Fruit fly (Drosophila melanogaster) whole organism, embryonic: ENCODE measurements around the gene nkt.

Experiments
- Awh ChIP-seq: fragments of 200-800 bp; sonication (Bioruptor generic); IDR thresholded peaks from 2 replicates; pipeline ENCODE4, ENCODE4 v1.3.6; 2022; ENCODE audit warnings: missing biosample characterization, missing genetic modification characterization
- BtbVII ChIP-seq: fragments of 200-800 bp; sonication (Bioruptor generic); optimal IDR thresholded peaks from 3 replicates; lab custom pipeline; 2017; ENCODE audit warnings: missing biosample characterization, mild to moderate bottlenecking, missing genetic modification characterization
- CG11695 ChIP-seq: fragments of 200-800 bp; sonication (Bioruptor generic); IDR thresholded peaks from 3 replicates; pipeline ENCODE4 v1.3.6; 2022; ENCODE audit warnings: missing biosample characterization, missing genetic modification characterization
- CG12155 ChIP-seq: fragments of 200-800 bp; sonication (Bioruptor generic); optimal IDR thresholded peaks from 3 replicates; lab custom pipeline; 2016; ENCODE audit warnings: missing biosample characterization, missing genetic modification characterization
- CG13287 ChIP-seq: fragments of 200-800 bp; sonication (Bioruptor generic); IDR thresholded peaks from 2 replicates; pipeline ENCODE4 v1.3.6; 2022; ENCODE audit warnings: missing biosample characterization, missing genetic modification characterization; ENCODE audit not compliant: partially characterized antibody
- CG13296 ChIP-seq: fragments of 200-800 bp; sonication (Bioruptor generic); optimal IDR thresholded peaks from 3 replicates; lab custom pipeline; 2018; ENCODE audit warnings: missing biosample characterization, mild to moderate bottlenecking, missing genetic modification characterization
- CG14441 ChIP-seq: fragments of 200-800 bp; sonication (Bioruptor generic); IDR thresholded peaks from 2 replicates; pipeline ENCODE4 v1.3.6; 2022; ENCODE audit warnings: missing biosample characterization, missing genetic modification characterization
- CG14667 ChIP-seq: fragments of 200-800 bp; sonication (Bioruptor generic); IDR thresholded peaks from 2 replicates; pipeline ENCODE4 v1.3.6; 2022; ENCODE audit warnings: missing biosample characterization, missing genetic modification characterization
- CG16779 ChIP-seq: fragments of 200-800 bp; sonication (Bioruptor generic); IDR thresholded peaks from 2 replicates; pipeline ENCODE4 v1.3.6; 2022; ENCODE audit warnings: missing biosample characterization, missing genetic modification characterization
- CG17328 ChIP-seq: fragments of 200-800 bp; sonication (Bioruptor generic); IDR thresholded peaks from 2 replicates; pipeline ENCODE4 v1.3.6; 2022; ENCODE audit warnings: missing biosample characterization, missing genetic modification characterization
- CG18011 ChIP-seq: fragments of 200-800 bp; sonication (Bioruptor generic); optimal IDR thresholded peaks from 2 replicates; lab custom pipeline; 2017; ENCODE audit warnings: missing biosample characterization, missing genetic modification characterization, mild to moderate bottlenecking, moderate library complexity, missing genotype
- CG18619 ChIP-seq: fragments of 200-800 bp; sonication (Bioruptor generic); optimal IDR thresholded peaks from 3 replicates; lab custom pipeline; 2017; ENCODE audit warnings: missing biosample characterization, mild to moderate bottlenecking, missing genetic modification characterization
- CG2120 ChIP-seq: fragments of 200-800 bp; sonication (Bioruptor generic); optimal IDR thresholded peaks from 3 replicates; lab custom pipeline; 2016; ENCODE audit warnings: missing biosample characterization, missing genetic modification characterization
- CG2712 ChIP-seq: fragments of 200-800 bp; optimal IDR thresholded peaks from 3 replicates; lab custom pipeline; 2019; ENCODE audit warnings: missing biosample characterization, mild to moderate bottlenecking, missing genetic modification characterization, moderate library complexity
- CG3163 ChIP-seq: fragments of 200-800 bp; sonication (Bioruptor generic); optimal IDR thresholded peaks from 3 replicates; lab custom pipeline; 2016; ENCODE audit warnings: missing biosample characterization, missing genetic modification characterization
- CG32767 ChIP-seq: fragments of 200-800 bp; sonication (Bioruptor generic); IDR thresholded peaks from 2 replicates; pipeline ENCODE4 v1.3.6; 2022; ENCODE audit warnings: missing biosample characterization, missing genetic modification characterization
- CG4707 ChIP-seq: fragments of 200-800 bp; sonication (Bioruptor generic); optimal IDR thresholded peaks from 2 replicates; lab custom pipeline; 2018; ENCODE audit warnings: missing biosample characterization, mild to moderate bottlenecking, missing genetic modification characterization, moderate library complexity
- CG7928 ChIP-seq: fragments of 200-800 bp; sonication (Bioruptor generic); optimal IDR thresholded peaks from 2 replicates; lab custom pipeline; 2017; ENCODE audit warnings: missing biosample characterization, mild to moderate bottlenecking, missing genetic modification characterization
- Deaf1 ChIP-seq: fragments of 200-800 bp; optimal IDR thresholded peaks from 3 replicates; lab custom pipeline; 2019; ENCODE audit warnings: missing biosample characterization, mild to moderate bottlenecking, missing genetic modification characterization, moderate library complexity
- Eip74EF ChIP-seq, 2 experiments: fragments of 200-800 bp in 1 of 2; fragments of >200 bp in 1 of 2; sonication (Bioruptor generic) in 1 of 2; optimal IDR thresholded peaks; 2 replicates each; lab custom pipeline; 2017 to 2019; ENCODE audit warnings: missing biosample characterization in 2 of 2, missing genetic modification characterization in 2 of 2, mild to moderate bottlenecking in 1 of 2, moderate library complexity in 1 of 2
- Gsc ChIP-seq: fragments of 200-800 bp; sonication (Bioruptor generic); IDR thresholded peaks from 2 replicates; pipeline ENCODE4 v1.3.6; 2022; ENCODE audit warnings: missing biosample characterization, missing genetic modification characterization
- H15 ChIP-seq: fragments of 200-800 bp; sonication (Bioruptor generic); IDR thresholded peaks from 3 replicates; pipeline ENCODE4 v1.3.6; 2022; ENCODE audit warnings: missing biosample characterization, missing genetic modification characterization
- H2.0 ChIP-seq: fragments of 200-800 bp; sonication (Bioruptor generic); IDR thresholded peaks from 2 replicates; pipeline ENCODE4 v1.3.6; 2022; ENCODE audit warnings: missing biosample characterization, missing genetic modification characterization
- Lhr ChIP-seq: fragments of 200-800 bp; sonication (Bioruptor generic); optimal IDR thresholded peaks from 3 replicates; lab custom pipeline; 2017; ENCODE audit warnings: mild to moderate bottlenecking, missing biosample characterization, missing genetic modification reagents, missing genetic modification characterization
- Lpt ChIP-seq: fragments of >200 bp; optimal IDR thresholded peaks from 2 replicates; lab custom pipeline; 2018; ENCODE audit warnings: missing biosample characterization, missing genetic modification characterization
- Optix ChIP-seq: fragments of 200-800 bp; sonication (Bioruptor generic); IDR thresholded peaks from 3 replicates; pipeline ENCODE4 v1.3.6; 2022; ENCODE audit warnings: missing biosample characterization, missing genetic modification characterization
- Ptx1 ChIP-seq: fragments of 200-800 bp; sonication (Bioruptor generic); IDR thresholded peaks from 2 replicates; pipeline ENCODE4 v1.3.6; 2022; ENCODE audit warnings: missing biosample characterization, missing genetic modification characterization
- Sry-δ ChIP-seq: fragments of 200-800 bp; sonication (Bioruptor generic); optimal IDR thresholded peaks from 2 replicates; lab custom pipeline; 2016; ENCODE audit warnings: missing biosample characterization, missing genetic modification characterization
- ac ChIP-seq: fragments of 200-800 bp; sonication (Bioruptor generic); optimal IDR thresholded peaks from 3 replicates; lab custom pipeline; 2017; ENCODE audit warnings: missing biosample characterization, mild to moderate bottlenecking, missing genetic modification characterization
- ase ChIP-seq: fragments of 200-800 bp; sonication (Bioruptor generic); IDR thresholded peaks from 3 replicates; pipeline ENCODE4 v1.3.6; 2022; ENCODE audit warnings: missing biosample characterization, missing genetic modification characterization
- bab2 ChIP-seq: fragments of 200-800 bp; sonication (Bioruptor generic); optimal IDR thresholded peaks from 2 replicates; lab custom pipeline; 2016; ENCODE audit warnings: missing biosample characterization, missing genetic modification characterization
- bsh ChIP-seq, 2 experiments: fragments of 200-800 bp; sonication (Bioruptor generic); optimal IDR thresholded peaks; 2 replicates each; lab custom pipeline; 2017 to 2018; ENCODE audit warnings: mild to moderate bottlenecking in 2 of 2, missing biosample characterization in 2 of 2, missing genetic modification characterization in 2 of 2, moderate library complexity in 1 of 2
- croc ChIP-seq: fragments of 200-800 bp; sonication (Bioruptor generic); conservative IDR thresholded peaks from 3 replicates; pipeline ENCODE4 v1.3.6; 2022; ENCODE audit warnings: missing biosample characterization, missing genetic modification characterization
- dmrt99B ChIP-seq: fragments of 200-800 bp; sonication (Bioruptor generic); optimal IDR thresholded peaks from 2 replicates; lab custom pipeline; 2018; ENCODE audit warnings: missing biosample characterization, mild to moderate bottlenecking, missing genetic modification characterization, moderate library complexity
- fru ChIP-seq: fragments of >200 bp; optimal IDR thresholded peaks from 2 replicates; lab custom pipeline; 2017
- gcm2 ChIP-seq: fragments of 200-800 bp; sonication (Bioruptor generic); optimal IDR thresholded peaks from 2 replicates; lab custom pipeline; 2016; ENCODE audit warnings: missing biosample characterization, missing genetic modification characterization
- gt ChIP-seq: fragments of 200-800 bp; sonication (Bioruptor generic); IDR thresholded peaks from 2 replicates; pipeline ENCODE4 v1.3.6; 2022; ENCODE audit warnings: missing biosample characterization, missing genetic modification characterization
- kay ChIP-seq: fragments of 200-800 bp; sonication (Bioruptor generic); optimal IDR thresholded peaks from 2 replicates; lab custom pipeline; 2016; ENCODE audit warnings: missing biosample characterization, missing genetic modification characterization
- kni ChIP-seq: fragments of 200-800 bp; sonication (Bioruptor generic); optimal IDR thresholded peaks from 3 replicates; lab custom pipeline; 2017; ENCODE audit warnings: mild to moderate bottlenecking, missing biosample characterization, missing genetic modification reagents, missing genetic modification characterization
- lola ChIP-seq, 3 experiments: fragments of >200 bp in 2 of 3; fragments of 200-800 bp in 1 of 3; sonication (Bioruptor generic) in 1 of 3; optimal IDR thresholded peaks; 2 replicates each; lab custom pipeline; 2017 to 2019; ENCODE audit warnings: missing biosample characterization in 3 of 3, missing genetic modification characterization in 3 of 3, mild to moderate bottlenecking in 1 of 3, moderate library complexity in 1 of 3
- nerfin-2 ChIP-seq: fragments of 200-800 bp; sonication (Bioruptor generic); IDR thresholded peaks from 2 replicates; pipeline ENCODE4 v1.3.6; 2022; ENCODE audit warnings: missing biosample characterization, missing genetic modification characterization; ENCODE audit not compliant: partially characterized antibody
- oc ChIP-seq: fragments of 200-800 bp; sonication (Bioruptor generic); optimal IDR thresholded peaks from 2 replicates; lab custom pipeline; 2018; ENCODE audit warnings: missing biosample characterization, mild to moderate bottlenecking, missing genetic modification characterization, moderate library complexity
- odd ChIP-seq: fragments of 200-800 bp; sonication (Bioruptor generic); optimal IDR thresholded peaks from 2 replicates; lab custom pipeline; 2017; ENCODE audit warnings: missing biosample characterization, mild to moderate bottlenecking, missing genetic modification characterization
- pb ChIP-seq: fragments of 200-800 bp; sonication (Bioruptor generic); optimal IDR thresholded peaks from 3 replicates; lab custom pipeline; 2016; ENCODE audit warnings: missing biosample characterization, missing genetic modification characterization
- ranshi ChIP-seq: fragments of 200-800 bp; sonication (Bioruptor generic); IDR thresholded peaks from 2 replicates; pipeline ENCODE4 v1.3.6; 2022; ENCODE audit warnings: missing biosample characterization, missing genetic modification characterization
- sima ChIP-seq: fragments of 200-800 bp; sonication (Bioruptor generic); optimal IDR thresholded peaks from 2 replicates; lab custom pipeline; 2016; ENCODE audit warnings: missing biosample characterization, missing genetic modification characterization
- slp2 ChIP-seq: fragments of 200-800 bp; sonication (Bioruptor generic); optimal IDR thresholded peaks from 2 replicates; lab custom pipeline; 2016; ENCODE audit warnings: missing biosample characterization, missing genetic modification characterization
- ttk ChIP-seq: fragments of 200-800 bp; sonication (Bioruptor generic); IDR thresholded peaks from 2 replicates; pipeline ENCODE4 v2.1.2; 2022; ENCODE audit warnings: missing biosample characterization, missing genetic modification characterization
- zen2 ChIP-seq: fragments of 200-800 bp; sonication (Bioruptor generic); IDR thresholded peaks from 3 replicates; pipeline ENCODE4 v1.3.6; 2022; ENCODE audit warnings: missing biosample characterization, missing genetic modification characterization; ENCODE audit not compliant: partially characterized antibody
- zf30C ChIP-seq: fragments of 200-800 bp; sonication (Bioruptor generic); optimal IDR thresholded peaks from 3 replicates; lab custom pipeline; 2018; ENCODE audit warnings: missing biosample characterization, mild to moderate bottlenecking, missing genetic modification characterization

The nkt gene

dm6 chr3L:11246046-11246887 is 45.1 kb downstream of the nkt start (continued):
- TF ChIP-seq Lpt (GFP tag; lab: Kevin White, UChicago) (no peak), odd (GFP tag; lab: Kevin White, UChicago) (peak; percentile 54), nerfin-2 (GFP tag; lab: Robert Waterston, UW) (no peak), Optix (no peak), fru (lab: Kevin White, UChicago) (no peak), CG7928 (GFP tag; lab: Kevin White, UChicago) (no peak), CG16779 (GFP tag; lab: Robert Waterston, UW) (no peak), CG4707 (GFP tag; lab: Kevin White, UChicago) (peak; percentile 91), ac (GFP tag; lab: Kevin White, UChicago) (peak; percentile 39), CG13296 (GFP tag; lab: Kevin White, UChicago) (no peak), CG2120 (GFP tag; lab: Kevin White, UChicago) (no peak), CG12155 (GFP tag; lab: Kevin White, UChicago) (no peak), zen2 (GFP tag; lab: Robert Waterston, UW) (no peak), dmrt99B (tag; lab: Kevin White, UChicago) (no peak), bsh (GFP tag; optimal IDR thresholded peaks at IDR 0.05; lab: Kevin White, UChicago) (peak in 1 of 2 experiments; percentile 100), ranshi (no peak; the same call in 1 of the 2 replicates), pb (GFP tag; lab: Kevin White, UChicago) (no peak), Lhr (GFP tag; lab: Kevin White, UChicago) (no peak), croc (GFP tag; lab: Robert Waterston, UW) (no peak), CG18619 (GFP tag; lab: Kevin White, UChicago) (no peak), Ptx1 (GFP tag; lab: Robert Waterston, UW) (no peak), zf30C (GFP tag; lab: Kevin White, UChicago) (peak; percentile 32), oc (peak; percentile 20), Eip74EF (GFP tag; optimal IDR thresholded peaks at IDR 0.05; lab: Kevin White, UChicago) (no peak), Sry-δ (GFP tag; lab: Kevin White, UChicago) (no peak), Awh (GFP tag; lab: Robert Waterston, UW) (peak; percentile 24; the same call in 1 of the 2 replicates), CG3163 (peak; percentile 85), ase (GFP tag; lab: Robert Waterston, UW) (no peak), gcm2 (GFP tag; lab: Kevin White, UChicago) (no peak), slp2 (GFP tag; lab: Kevin White, UChicago) (no peak), ttk (no peak), CG18011 (GFP tag; lab: Kevin White, UChicago) (no peak), Deaf1 (tag; lab: Kevin White, UChicago) (peak; percentile 8), CG17328 (GFP tag; lab: Robert Waterston, UW) (no peak; the same call in 1 of the 2 replicates), BtbVII (GFP tag; lab: Kevin White, UChicago) (peak; percentile 30), lola (GFP tag; optimal IDR thresholded peaks at IDR 0.05; lab: Kevin White, UChicago) (no peak), CG14441 (GFP tag; lab: Robert Waterston, UW) (no peak), CG11695 (GFP tag; lab: Robert Waterston, UW) (no peak), bab2 (GFP tag; lab: Kevin White, UChicago) (no peak), CG32767 (GFP tag; lab: Robert Waterston, UW) (no peak), CG13287 (GFP tag; lab: Robert Waterston, UW) (peak; percentile 37; the same call in 1 of the 2 replicates), Gsc (GFP tag; lab: Robert Waterston, UW) (no peak), kni (GFP tag; lab: Kevin White, UChicago) (peak; percentile 85), H2.0 (GFP tag; lab: Robert Waterston, UW) (no peak), kay (GFP tag; lab: Kevin White, UChicago) (no peak), sima (GFP tag; lab: Kevin White, UChicago) (no peak), CG2712 (tag; lab: Kevin White, UChicago) (peak; percentile 45), H15 (GFP tag; lab: Robert Waterston, UW) (no peak), CG14667 (GFP tag; lab: Robert Waterston, UW) (no peak), gt (GFP tag; lab: Robert Waterston, UW) (no peak)
